Worm (Caenorhabditis elegans): ENCODE data around the gene nep-8.

The nep-8 gene

DNA sequence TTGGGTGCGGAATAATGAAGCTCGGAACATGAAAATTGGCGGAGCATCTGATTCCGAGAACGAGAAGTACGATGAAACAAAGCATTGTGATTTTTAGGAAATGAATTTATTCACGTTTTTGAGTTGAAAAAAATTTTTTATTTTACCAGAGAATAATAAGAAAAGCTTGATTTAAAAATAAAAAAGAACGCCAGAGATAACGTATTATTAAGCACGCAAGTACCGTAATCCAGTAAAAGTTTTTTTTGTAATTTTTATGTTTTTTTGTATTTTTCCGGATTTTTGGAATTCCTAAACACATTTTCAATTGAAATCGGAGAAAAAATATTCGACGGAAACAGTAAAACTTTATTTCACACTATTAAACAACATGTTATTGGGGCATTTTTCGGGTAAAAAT lies 39.5 kb downstream of the nep-8 start, which contains the start of gene C16C8.22:
Gene C16C8.22, minus strand, starts transcription at position 101 of the 400 bp plus-strand sequence.
- TF ChIP-seq cebp-1 (GFP tag; IDR thresholded peaks at IDR 0.05) (no peak), cebp-1 (tag; optimal IDR thresholded peaks at IDR 0.05) (no peak)

DNA sequence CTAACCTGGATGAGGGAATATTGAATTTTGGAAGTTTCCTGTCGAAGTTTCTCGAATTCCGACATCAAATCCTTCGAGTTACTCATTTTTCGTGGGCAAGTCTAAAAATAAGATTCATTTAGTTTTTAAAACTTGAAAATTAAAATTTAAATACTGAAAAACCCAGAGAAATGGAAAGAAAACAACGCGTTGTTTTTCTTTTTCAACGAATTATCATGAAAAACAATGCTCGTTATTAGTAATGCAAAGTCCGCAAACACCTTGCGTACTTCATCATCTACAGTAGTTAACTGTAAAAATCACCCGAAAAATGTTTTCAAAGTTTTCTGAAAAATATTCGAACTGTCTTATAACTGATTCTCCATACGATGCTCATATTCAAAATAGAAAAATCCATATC lies 40.6 kb downstream of the nep-8 start, which contains the start of gene C16C8.4:
Gene C16C8.4, minus strand, starts transcription at position 101 of the 400 bp plus-strand sequence.
- TF ChIP-seq lsl-1 (GFP tag; optimal IDR thresholded peaks at IDR 0.05), result peak; percentile 58
- TF ChIP-seq tbp1 (GFP tag; optimal IDR thresholded peaks at IDR 0.05), result no peak

DNA sequence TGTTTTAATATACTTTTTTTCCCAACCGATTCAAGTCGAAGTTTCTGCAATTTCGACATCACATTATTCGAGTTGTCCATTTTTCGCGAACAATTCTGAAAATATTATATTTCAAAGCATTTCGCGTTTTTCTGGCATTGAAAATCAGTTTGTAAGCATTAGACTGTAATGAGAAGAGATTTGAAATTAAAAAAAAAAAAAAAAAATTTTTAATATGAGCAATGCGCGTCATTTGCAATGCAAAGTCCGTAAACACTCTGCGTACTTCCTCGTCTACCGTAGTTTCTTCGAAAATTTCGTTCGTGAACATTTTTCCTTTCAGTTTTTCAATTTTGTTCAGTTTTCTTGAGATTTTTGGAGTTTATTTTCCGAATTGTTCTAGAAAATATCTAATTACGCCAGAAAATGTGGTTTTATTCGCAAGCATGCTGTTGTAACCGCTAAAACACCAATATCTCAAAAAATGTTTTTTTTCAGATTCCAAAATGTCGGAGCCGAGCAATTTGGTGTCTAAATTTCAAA lies 41.7 kb downstream of the nep-8 start, which contains the start of the genes C16C8.5 and C16C8.16:
Gene C16C8.5, minus strand, starts transcription at position 101 of the 522 bp plus-strand sequence.
Gene C16C8.16, plus strand, starts transcription at position 472 of the 522 bp plus-strand sequence.
- TF ChIP-seq T07F8.4 (tag; optimal IDR thresholded peaks at IDR 0.05) (no peak), efl-1 (GFP tag; optimal IDR thresholded peaks at IDR 0.05) (no peak), lsl-1 (GFP tag; optimal IDR thresholded peaks at IDR 0.05) (peak; percentile 71), nhr-120 (GFP tag; IDR thresholded peaks at IDR 0.05) (no peak), F33H1.4 (GFP tag; IDR thresholded peaks at IDR 0.05) (no peak), madf-6 (GFP tag; IDR thresholded peaks at IDR 0.05) (peak; percentile 21; the same call in 1 of the 2 replicates), pbrm-1 (GFP tag; IDR thresholded peaks at IDR 0.05) (no peak)

DNA sequence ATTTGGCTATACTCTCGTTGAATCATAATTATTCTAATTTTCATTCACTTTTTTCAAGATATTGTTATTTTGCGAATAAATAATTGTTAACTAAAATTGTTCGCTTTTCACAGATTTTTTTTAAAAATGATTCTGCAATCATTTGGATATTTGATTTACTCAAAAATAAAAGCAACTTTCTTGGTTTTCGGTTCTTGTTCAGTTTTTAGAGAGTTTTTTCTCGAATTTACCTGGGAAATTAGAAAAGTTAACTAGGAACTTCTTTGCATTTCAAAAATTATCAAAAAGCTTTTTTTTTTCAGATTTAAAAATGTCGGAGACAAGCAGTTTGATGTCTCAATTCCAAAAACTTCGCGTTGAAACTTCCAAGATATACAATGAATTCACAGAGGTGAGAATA lies 43.0 kb downstream of the nep-8 start, which contains the start of the genes C16C8.20 and gldi-6:
Gene C16C8.20, plus strand, starts transcription at position 301 of the 400 bp plus-strand sequence.
Gene gldi-6, plus strand, starts transcription at position 301 of the 400 bp plus-strand sequence.
- TF ChIP-seq madf-6 (GFP tag; IDR thresholded peaks at IDR 0.05) (no peak), B0261.1 (tag; optimal IDR thresholded peaks at IDR 0.05) (no peak), Y53F4B.3 (GFP tag; IDR thresholded peaks at IDR 0.05) (no peak), gei-17 (GFP tag; optimal IDR thresholded peaks at IDR 0.05) (no peak), rcor-1 (GFP tag; IDR thresholded peaks at IDR 0.05) (no peak), Y79H2A.3 (GFP tag; conservative IDR thresholded peaks at IDR 0.05) (no peak), attf-5 (GFP tag; optimal IDR thresholded peaks at IDR 0.05) (no peak), fkh-3 (tag; optimal IDR thresholded peaks at IDR 0.05) (no peak), C06A6.2 (GFP tag; conservative IDR thresholded peaks at IDR 0.05) (no peak), efl-1 (GFP tag; optimal IDR thresholded peaks at IDR 0.05) (no peak), mel-28 (tag; optimal IDR thresholded peaks at IDR 0.05; ENCODE audit: borderline replicate concordance) (no peak), aptf-2 (GFP tag; conservative IDR thresholded peaks at IDR 0.05) (no peak), egl-18 (GFP tag; IDR thresholded peaks at IDR 0.05) (no peak), F33H1.4 (GFP tag; IDR thresholded peaks at IDR 0.05) (no peak), nfya-1 (tag; optimal IDR thresholded peaks at IDR 0.05; ENCODE audit: borderline replicate concordance, insufficient read depth) (no peak), ceh-79 (tag; optimal IDR thresholded peaks at IDR 0.05) (no peak), mxl-1 (tag; optimal IDR thresholded peaks at IDR 0.05) (no peak), snpc-1.1 (tag; optimal IDR thresholded peaks at IDR 0.05; ENCODE audit: insufficient read depth) (no peak), C17E4.6 (GFP tag; IDR thresholded peaks at IDR 0.05) (no peak)

DNA sequence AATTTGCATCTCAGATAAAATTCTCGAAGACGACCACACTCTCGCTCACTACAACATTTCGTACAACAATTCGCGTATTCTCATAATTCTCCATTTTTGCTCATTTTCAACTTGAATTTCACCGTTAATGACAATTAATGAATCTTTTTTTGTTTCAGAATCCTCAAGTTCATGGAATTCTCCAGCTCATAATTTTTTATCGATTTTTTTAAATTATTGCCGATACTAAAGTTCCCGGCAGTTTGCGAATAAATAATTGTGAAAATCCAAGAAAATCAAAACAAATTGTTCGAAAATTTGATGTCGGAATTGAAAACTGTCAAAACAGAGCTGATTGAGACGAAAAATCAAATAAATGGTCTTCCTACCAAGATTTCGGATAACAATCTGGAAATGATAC lies 44.3 kb downstream of the nep-8 start, which contains the start of gene C16C8.21:
Gene C16C8.21, plus strand, starts transcription at position 301 of the 400 bp plus-strand sequence.
- no peak for TF ChIP-seq ekl-4 (GFP tag; IDR thresholded peaks at IDR 0.05)
- TF ChIP-seq let-526 (GFP tag; IDR thresholded peaks at IDR 0.05), result no peak

DNA sequence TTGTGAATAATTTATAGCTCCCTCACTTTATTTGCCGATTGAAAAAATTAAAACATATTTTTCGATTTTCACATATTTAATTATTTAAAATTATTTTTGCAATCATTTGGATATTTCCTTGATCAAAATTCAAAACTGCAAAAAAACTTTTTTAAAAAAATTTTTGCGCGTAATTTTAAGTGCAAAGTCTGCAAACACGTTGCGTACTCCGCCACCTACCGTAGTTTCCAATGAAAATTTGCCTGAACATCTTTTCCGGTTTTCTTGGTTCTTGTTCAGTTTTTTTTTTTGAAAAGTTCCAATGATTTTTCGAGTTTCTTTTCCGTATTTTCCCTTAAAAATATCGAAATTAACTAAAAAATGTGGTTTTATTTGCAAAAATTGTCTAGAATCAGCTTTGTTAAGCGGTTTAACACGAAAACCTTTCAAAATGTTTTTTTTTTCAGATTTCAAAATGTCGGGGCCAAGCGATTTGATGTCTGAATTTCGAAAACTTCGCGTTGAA lies 45.2 kb downstream of the nep-8 start, which contains the start of gene C16C8.25:
Gene C16C8.25, plus strand, starts transcription at position 455 of the 505 bp plus-strand sequence.
- peak; percentile 60; the same call in 1 of the 2 replicates for TF ChIP-seq madf-6 (GFP tag; IDR thresholded peaks at IDR 0.05)
- no peak for TF ChIP-seq Y53F4B.3 (GFP tag; IDR thresholded peaks at IDR 0.05)
- 0 out of 2 replicates have a peak, but pooled peaks have one; percentile 33 for TF ChIP-seq D2030.7 (GFP tag; IDR thresholded peaks at IDR 0.05)
- TF ChIP-seq akir-1 (GFP tag; optimal IDR thresholded peaks at IDR 0.05), result no peak
- no peak for TF ChIP-seq F37B4.10 (GFP tag; IDR thresholded peaks at IDR 0.05)
- TF ChIP-seq cebp-2 (GFP tag; IDR thresholded peaks at IDR 0.05), result no peak
- no peak for TF ChIP-seq aptf-3 (GFP tag; IDR thresholded peaks at IDR 0.05)
- no peak for TF ChIP-seq ceh-40 (GFP tag; IDR thresholded peaks at IDR 0.05)
- TF ChIP-seq Y56A3A.18 (GFP tag; IDR thresholded peaks at IDR 0.05), result no peak
- no peak for TF ChIP-seq sptf-2 (GFP tag; optimal IDR thresholded peaks at IDR 0.05)
- TF ChIP-seq lsl-1 (GFP tag; optimal IDR thresholded peaks at IDR 0.05), result peak; percentile 72
- TF ChIP-seq cebp-1 (GFP tag; IDR thresholded peaks at IDR 0.05), result no peak
- no peak for TF ChIP-seq cebp-1 (tag; optimal IDR thresholded peaks at IDR 0.05)
- no peak for TF ChIP-seq ztf-25 (GFP tag; IDR thresholded peaks at IDR 0.05)
